Worm (Caenorhabditis elegans) whole organism, young adult: ENCODE data around the gene R10H10.7.

Experiments
- B0336.3 ChIP-seq: fragments of 200-800 bp; sonication (Bioruptor generic); IDR thresholded peaks from 2 replicates; pipeline ENCODE4 v1.3.6; 2022; ENCODE audit warnings: missing genetic modification characterization, missing compliant biosample characterization
- F55B11.4 ChIP-seq: sonication (generic microtip); optimal IDR thresholded peaks from 2 replicates; lab custom pipeline; 2016; ENCODE audit warnings: missing compliant biosample characterization, missing genetic modification characterization, borderline replicate concordance; ENCODE audit not compliant: insufficient read depth
- F57A8.1 ChIP-seq: fragments of 200-800 bp; sonication (Bioruptor generic); optimal IDR thresholded peaks from 2 replicates; lab custom pipeline; 2018; ENCODE audit warnings: mild to moderate bottlenecking, missing genetic modification characterization, moderate library complexity, missing compliant biosample characterization
- T07F8.4 ChIP-seq: sonication (generic microtip); optimal IDR thresholded peaks from 2 replicates; lab custom pipeline; 2016; ENCODE audit warnings: mild to moderate bottlenecking, missing genetic modification characterization, moderate library complexity, missing compliant biosample characterization
- ZK185.1 ChIP-seq: sonication (generic microtip); optimal IDR thresholded peaks from 2 replicates; lab custom pipeline; 2016; ENCODE audit warnings: mild to moderate bottlenecking, missing genetic modification characterization, missing compliant biosample characterization; ENCODE audit not compliant: poor library complexity, severe bottlenecking
- ama-1 ChIP-seq, 3 experiments: fragments of 150-350 bp in 1 of 3; sonication (generic microtip) in 2 of 3; optimal IDR thresholded peaks; 2 replicates each; lab custom pipeline; 2014 to 2018; ENCODE audit warnings: missing biosample characterization in 2 of 3, missing genetic modification characterization in 2 of 3, missing genetic modification reagents in 2 of 3
- bed-1 ChIP-seq: fragments of 200-800 bp; sonication (Bioruptor generic); IDR thresholded peaks from 2 replicates; pipeline ENCODE4 v1.3.6; 2022; ENCODE audit warnings: missing genetic modification reagents, missing genetic modification characterization, missing compliant biosample characterization
- cebp-1 ChIP-seq, 2 experiments: fragments of 200-800 bp in 1 of 2; sonication (Bioruptor generic) in 1 of 2; sonication (generic microtip) in 1 of 2; IDR thresholded peaks in 1 of 2; optimal IDR thresholded peaks in 1 of 2; 2 replicates each; pipeline versions ENCODE4 v1.3.6 to Lab custom; 2017 to 2022; ENCODE audit warnings: missing compliant biosample characterization in 2 of 2, missing genetic modification characterization in 2 of 2, mild to moderate bottlenecking in 1 of 2, missing genetic modification reagents in 1 of 2, moderate library complexity in 1 of 2
- ceh-40 ChIP-seq: fragments of 200-800 bp; sonication (Bioruptor generic); IDR thresholded peaks from 2 replicates; pipeline ENCODE4 v1.3.6; 2022; ENCODE audit warnings: missing genetic modification characterization, missing compliant biosample characterization
- ceh-79 ChIP-seq: sonication (generic microtip); optimal IDR thresholded peaks from 2 replicates; lab custom pipeline; 2017; ENCODE audit warnings: mild to moderate bottlenecking, missing genetic modification characterization, missing compliant biosample characterization
- ceh-91 ChIP-seq: fragments of 200-800 bp; sonication (Bioruptor generic); IDR thresholded peaks from 2 replicates; pipeline ENCODE4 v1.3.6; 2022; ENCODE audit warnings: missing genetic modification reagents, missing genetic modification characterization, missing compliant biosample characterization
- dpff-1 ChIP-seq: sonication (generic microtip); optimal IDR thresholded peaks from 2 replicates; lab custom pipeline; 2017; ENCODE audit warnings: mild to moderate bottlenecking, missing genetic modification characterization, missing compliant biosample characterization
- egrh-3 ChIP-seq: fragments of 200-800 bp; sonication (Bioruptor generic); IDR thresholded peaks from 2 replicates; pipeline ENCODE4 v1.3.6; 2022; ENCODE audit warnings: missing genetic modification reagents, missing genetic modification characterization, missing compliant biosample characterization
- ekl-4 ChIP-seq: fragments of 200-800 bp; sonication (Bioruptor generic); IDR thresholded peaks from 2 replicates; pipeline ENCODE4 v1.3.6; 2022; ENCODE audit warnings: missing genetic modification reagents, missing genetic modification characterization, missing compliant biosample characterization
- fkh-3 ChIP-seq: sonication (generic microtip); optimal IDR thresholded peaks from 2 replicates; lab custom pipeline; 2016; ENCODE audit warnings: mild to moderate bottlenecking, missing genetic modification characterization, missing compliant biosample characterization
- him-1 ChIP-seq: sonication (generic microtip); optimal IDR thresholded peaks from 2 replicates; lab custom pipeline; 2016; ENCODE audit warnings: missing genotype, missing genetic modification reagents, missing genetic modification characterization, missing compliant biosample characterization
- hlh-26 ChIP-seq: fragments of 200-800 bp; sonication (Bioruptor generic); conservative IDR thresholded peaks from 2 replicates; pipeline ENCODE4 v1.3.6; 2022; ENCODE audit warnings: missing genetic modification reagents, missing genetic modification characterization, missing compliant biosample characterization
- hrde-1 ChIP-seq: sonication (generic microtip); optimal IDR thresholded peaks from 2 replicates; lab custom pipeline; 2016; ENCODE audit warnings: missing genetic modification characterization, mild to moderate bottlenecking, missing compliant biosample characterization, moderate library complexity, missing genotype, missing genetic modification reagents, borderline replicate concordance
- hsf-1 ChIP-seq: fragments of 200-800 bp; sonication (Bioruptor generic); IDR thresholded peaks from 2 replicates; pipeline ENCODE4 v1.3.6; 2022; ENCODE audit warnings: missing genetic modification reagents, missing genetic modification characterization, missing compliant biosample characterization
- let-607 ChIP-seq, 2 experiments: fragments of 200-800 bp in 1 of 2; sonication (Bioruptor generic) in 1 of 2; sonication (generic microtip) in 1 of 2; optimal IDR thresholded peaks; 2 replicates each; lab custom pipeline; 2016 to 2018; ENCODE audit warnings: mild to moderate bottlenecking in 2 of 2, missing compliant biosample characterization in 2 of 2, missing genetic modification characterization in 2 of 2, moderate library complexity in 2 of 2, missing genotype in 1 of 2
- lin-35 ChIP-seq, 3 experiments: fragments of 150-350 bp in 2 of 3; sonication (generic microtip) in 1 of 3; optimal IDR thresholded peaks; 2 replicates each; lab custom pipeline; 2014 to 2018; ENCODE audit warnings: missing biosample characterization in 3 of 3, missing genetic modification characterization in 3 of 3, missing genetic modification reagents in 3 of 3
- lin-40 ChIP-seq: sonication (generic microtip); optimal IDR thresholded peaks from 2 replicates; lab custom pipeline; 2016; ENCODE audit warnings: missing genetic modification characterization, mild to moderate bottlenecking, missing compliant biosample characterization, missing genotype, missing genetic modification reagents
- madf-10 ChIP-seq: sonication (generic microtip); optimal IDR thresholded peaks from 2 replicates; lab custom pipeline; 2016; ENCODE audit warnings: mild to moderate bottlenecking, missing genetic modification characterization, missing compliant biosample characterization
- madf-6 ChIP-seq: fragments of 200-800 bp; sonication (Bioruptor generic); IDR thresholded peaks from 2 replicates; pipeline ENCODE4 v1.3.6; 2022; ENCODE audit warnings: missing genetic modification reagents, missing genetic modification characterization, missing compliant biosample characterization
- nhr-80 ChIP-seq: sonication (generic microtip); optimal IDR thresholded peaks from 2 replicates; lab custom pipeline; 2016; ENCODE audit warnings: missing genetic modification characterization, missing compliant biosample characterization
- rec-8 ChIP-seq, 2 experiments: sonication (generic microtip); optimal IDR thresholded peaks; 2 replicates each; lab custom pipeline; 2016; ENCODE audit warnings: mild to moderate bottlenecking in 2 of 2, missing genetic modification characterization in 2 of 2, missing genetic modification reagents in 2 of 2, missing genotype in 2 of 2, missing biosample characterization in 1 of 2, missing compliant biosample characterization in 1 of 2, moderate library complexity in 1 of 2
- repo-1 ChIP-seq: sonication (generic microtip); optimal IDR thresholded peaks from 2 replicates; lab custom pipeline; 2017; ENCODE audit warnings: mild to moderate bottlenecking, missing genetic modification characterization, missing compliant biosample characterization
- rpc-1 ChIP-seq, 2 experiments: fragments of 150-350 bp in 1 of 2; sonication (generic microtip) in 1 of 2; optimal IDR thresholded peaks; 2 replicates each; lab custom pipeline; 2014 to 2018; ENCODE audit warnings: missing biosample characterization in 1 of 2, missing genetic modification characterization in 1 of 2, missing genetic modification reagents in 1 of 2, missing genotype in 1 of 2
- sdz-38 ChIP-seq: sonication (generic microtip); optimal IDR thresholded peaks from 2 replicates; lab custom pipeline; 2016; ENCODE audit warnings: missing genotype, missing genetic modification characterization, missing compliant biosample characterization
- unc-130 ChIP-seq: sonication (generic microtip); optimal IDR thresholded peaks from 2 replicates; lab custom pipeline; 2016; ENCODE audit warnings: missing genetic modification reagents, missing genetic modification characterization, missing compliant biosample characterization
- zim-3 ChIP-seq: sonication (generic microtip); optimal IDR thresholded peaks from 2 replicates; lab custom pipeline; 2017; ENCODE audit warnings: mild to moderate bottlenecking, missing genetic modification characterization, moderate library complexity, missing compliant biosample characterization
- ztf-26 ChIP-seq: sonication (generic microtip); optimal IDR thresholded peaks from 2 replicates; lab custom pipeline; 2017; ENCODE audit warnings: missing genetic modification characterization, missing compliant biosample characterization

R10H10.7 gene

ce11 chrIV:10394858-10395257 lies 18.9 kb downstream of the R10H10.7 start, which contains the start of gene R10H10.4:
TSS of gene R10H10.4 (minus strand) at chrIV:10394958.
- TF ChIP-seq F55B11.4 (tag; lab: Kevin White, UChicago), result no peak
- no peak for TF ChIP-seq T07F8.4
- no peak for TF ChIP-seq ceh-91 (GFP tag; lab: Robert Waterston, UW)
- no peak for TF ChIP-seq dpff-1
- TF ChIP-seq egrh-3, result no peak
- no peak for TF ChIP-seq sdz-38
- no peak for TF ChIP-seq unc-130 (GFP tag; lab: Kevin White, UChicago)
- TF ChIP-seq F57A8.1 (GFP tag; lab: Kevin White, UChicago), result no peak
- no peak for TF ChIP-seq B0336.3 (GFP tag; lab: Robert Waterston, UW)
- TF ChIP-seq repo-1 (tag; lab: Kevin White, UChicago), result no peak
- TF ChIP-seq hrde-1, result no peak
- TF ChIP-seq rec-8 (tag; optimal IDR thresholded peaks at IDR 0.05; lab: Kevin White, UChicago), result no peak
- TF ChIP-seq zim-3 (tag; lab: Kevin White, UChicago), result no peak
- no peak for TF ChIP-seq ama-1 (optimal IDR thresholded peaks at IDR 0.05; lab: Kevin White, UChicago)
- TF ChIP-seq ama-1 (GFP tag; optimal IDR thresholded peaks at IDR 0.05; lab: Kevin White, UChicago), result no peak
- TF ChIP-seq ZK185.1 (tag; lab: Kevin White, UChicago), result no peak
- no peak for TF ChIP-seq ceh-79
- no peak for TF ChIP-seq ceh-40
- TF ChIP-seq, all 124 proteins: peak for 0

ce11 chrIV:10391827-10392226 lies 21.9 kb downstream of the R10H10.7 start, which contains the start of gene spe-26:
TSS of gene spe-26 (minus strand) at chrIV:10391927.
- no peak for TF ChIP-seq sdz-38
- no peak for TF ChIP-seq let-607 (tag; optimal IDR thresholded peaks at IDR 0.05; lab: Kevin White, UChicago)
- no peak for TF ChIP-seq rpc-1 (optimal IDR thresholded peaks at IDR 0.05; lab: Kevin White, UChicago)
- no peak for TF ChIP-seq rpc-1 (tag; optimal IDR thresholded peaks at IDR 0.05; lab: Kevin White, UChicago)
- TF ChIP-seq ztf-26 (tag; lab: Kevin White, UChicago), result no peak
- no peak for TF ChIP-seq bed-1 (GFP tag; lab: Robert Waterston, UW)
- TF ChIP-seq fkh-3 (tag; lab: Kevin White, UChicago), result no peak

ce11 chrIV:10388263-10388662 lies 25.5 kb downstream of the R10H10.7 start, which contains the start of gene R10H10.3:
TSS of gene R10H10.3 (plus strand) at chrIV:10388505.
- 0 out of 2 replicates have a peak, but pooled peaks have one; percentile 17 for TF ChIP-seq cebp-1 (GFP tag; IDR thresholded peaks at IDR 0.05; lab: Robert Waterston, UW)
- no peak for TF ChIP-seq cebp-1 (tag; optimal IDR thresholded peaks at IDR 0.05; lab: Kevin White, UChicago)
- peak; percentile 71 for TF ChIP-seq nhr-80 (tag; lab: Kevin White, UChicago)
- TF ChIP-seq him-1 (tag; lab: Kevin White, UChicago), result peak; percentile 53
- no peak for TF ChIP-seq madf-10 (tag; lab: Kevin White, UChicago)

ce11 chrIV:10387113-10387512 lies 26.6 kb downstream of the R10H10.7 start, which contains the start of gene nfu-1:
TSS of gene nfu-1 (plus strand) at chrIV:10387413.
- TF ChIP-seq B0336.3 (GFP tag; lab: Robert Waterston, UW), result peak; percentile 29; the same call in 1 of the 2 replicates
- TF ChIP-seq hlh-26 (GFP tag; lab: Robert Waterston, UW), result no peak
- TF ChIP-seq lin-35 (GFP tag; optimal IDR thresholded peaks at IDR 0.05; lab: Kevin White, UChicago), result no peak
- no peak for TF ChIP-seq ama-1 (optimal IDR thresholded peaks at IDR 0.05; lab: Kevin White, UChicago)
- peak in 1 of 2 experiments; percentile 41 for TF ChIP-seq ama-1 (GFP tag; optimal IDR thresholded peaks at IDR 0.05; lab: Kevin White, UChicago)
- TF ChIP-seq ekl-4 (GFP tag; lab: Robert Waterston, UW), result peak; percentile 45
- TF ChIP-seq hsf-1 (GFP tag; lab: Robert Waterston, UW), result 0 out of 2 replicates have a peak, but pooled peaks have one; percentile 11
- peak; percentile 41; the same call in 1 of the 2 replicates for TF ChIP-seq madf-6
- no peak for TF ChIP-seq lin-40 (tag; lab: Kevin White, UChicago)
